Worm (Caenorhabditis elegans): ENCODE data around the gene Y38H6C.13.

Gene Y38H6C.13

DNA sequence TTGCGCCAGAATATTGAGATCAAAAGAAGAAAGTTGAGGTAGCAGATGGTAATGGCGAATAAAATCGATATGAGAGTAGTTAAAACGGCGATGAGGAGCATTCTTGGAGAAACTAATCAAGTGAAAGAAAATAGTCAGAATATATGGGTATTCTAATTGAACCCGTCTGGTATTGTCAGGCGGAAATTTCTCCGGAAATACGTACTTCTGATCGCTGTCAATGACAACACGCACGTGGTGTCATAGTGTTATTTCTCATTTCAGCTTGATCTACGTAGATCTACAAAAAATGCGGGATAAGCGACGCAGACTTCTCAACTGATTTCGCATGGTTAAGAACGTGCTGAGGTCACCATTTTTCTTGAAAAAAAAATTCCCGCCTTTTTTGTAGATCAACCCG lies 35.2 kb upstream of the Y38H6C.13 start, which contains the start of gene srbc-79:
Gene srbc-79 (minus strand): TSS at position 101 of the 400 bp plus-strand sequence.
- TF ChIP-seq unc-62 (GFP tag; optimal IDR thresholded peaks at IDR 0.05 in 1 of 2) (no peak), unc-62 (tag; optimal IDR thresholded peaks at IDR 0.05) (no peak), aha-1 (tag) (peak; percentile 16), egl-43 (GFP tag; IDR thresholded peaks at IDR 0.05) (no peak), dmd-9 (GFP tag; IDR thresholded peaks at IDR 0.05) (no peak)

ce11 chrV:20493271-20494231 lies 34.0 kb upstream of the Y38H6C.13 start, which contains the start of gene B0250.5:
TSS of gene B0250.5 (plus strand) at chrV:20493924.
- no peak for TF ChIP-seq dmd-8 (GFP tag; IDR thresholded peaks at IDR 0.05)
- TF ChIP-seq hlh-30 (tag; optimal IDR thresholded peaks at IDR 0.05; ENCODE audit: insufficient read depth): peak; percentile 35
- TF ChIP-seq ceh-44 (GFP tag; IDR thresholded peaks at IDR 0.05): no peak
- no peak for TF ChIP-seq lin-15B (tag; optimal IDR thresholded peaks at IDR 0.05)
- peak in 1 of 2 experiments; percentile 54 for TF ChIP-seq lsy-2 (tag; optimal IDR thresholded peaks at IDR 0.05)
- TF ChIP-seq mxl-3 (GFP tag; optimal IDR thresholded peaks at IDR 0.05): no peak
- no peak for TF ChIP-seq ZK546.5 (tag; optimal IDR thresholded peaks at IDR 0.05)
- TF ChIP-seq T20F7.1 (GFP tag; optimal IDR thresholded peaks at IDR 0.05): no peak
- TF ChIP-seq nhr-102 (tag; optimal IDR thresholded peaks at IDR 0.05): no peak
- TF ChIP-seq lin-39 (tag; optimal IDR thresholded peaks at IDR 0.05): no peak
- TF ChIP-seq mep-1 (tag; optimal IDR thresholded peaks at IDR 0.05): peak; percentile 17
- no peak for TF ChIP-seq ztf-7 (tag; optimal IDR thresholded peaks at IDR 0.05)
- no peak for TF ChIP-seq F26F4.8 (GFP tag; conservative IDR thresholded peaks at IDR 0.05)
- no peak for TF ChIP-seq set-16 (GFP tag; IDR thresholded peaks at IDR 0.05)
- TF ChIP-seq ztf-11 (tag; optimal IDR thresholded peaks at IDR 0.05): no peak
- TF ChIP-seq dmd-6 (GFP tag; IDR thresholded peaks at IDR 0.05): peak; percentile 34; the same call in 1 of the 2 replicates
- no peak for TF ChIP-seq lim-7 (GFP tag; IDR thresholded peaks at IDR 0.05)
- TF ChIP-seq rbr-2 (tag; optimal IDR thresholded peaks at IDR 0.05): no peak
- no peak for TF ChIP-seq hmg-1.1 (GFP tag; IDR thresholded peaks at IDR 0.05)
- no peak for TF ChIP-seq mxl-2 (GFP tag; conservative IDR thresholded peaks at IDR 0.05)
- TF ChIP-seq dve-1 (tag; optimal IDR thresholded peaks at IDR 0.05; ENCODE audit: insufficient read depth): peak; percentile 45
- no peak for TF ChIP-seq F49E8.2 (tag; optimal IDR thresholded peaks at IDR 0.05; ENCODE audit: borderline replicate concordance)
- no peak for TF ChIP-seq ctbp-1 (GFP tag; IDR thresholded peaks at IDR 0.05)
- no peak for TF ChIP-seq T26A8.4 (GFP tag; IDR thresholded peaks at IDR 0.05)
- TF ChIP-seq daf-12 (tag; optimal IDR thresholded peaks at IDR 0.05): no peak
- no peak for TF ChIP-seq nhr-76 (tag; optimal IDR thresholded peaks at IDR 0.05)
- peak; percentile 65 for TF ChIP-seq dpl-1 (GFP tag; optimal IDR thresholded peaks at IDR 0.05)
- TF ChIP-seq mdl-1 (tag; optimal IDR thresholded peaks at IDR 0.05): peak in 1 of 2 experiments; percentile 36
- peak; percentile 3 for TF ChIP-seq duxl-1 (tag; optimal IDR thresholded peaks at IDR 0.05; ENCODE audit: poor library complexity)
- TF ChIP-seq hif-1 (tag; optimal IDR thresholded peaks at IDR 0.05): peak in 1 of 2 experiments; percentile 35
- no peak for TF ChIP-seq R02D3.7 (tag; optimal IDR thresholded peaks at IDR 0.05)
- TF ChIP-seq daf-16 (GFP tag; optimal IDR thresholded peaks at IDR 0.05): no peak
- TF ChIP-seq daf-16 (tag; optimal IDR thresholded peaks at IDR 0.05): no peak
- peak; percentile 21; the same call in 1 of the 2 replicates for TF ChIP-seq lin-38 (GFP tag; IDR thresholded peaks at IDR 0.05)
- TF ChIP-seq spr-1 (tag; optimal IDR thresholded peaks at IDR 0.05): no peak
- no peak for TF ChIP-seq egl-43 (GFP tag; IDR thresholded peaks at IDR 0.05)
- TF ChIP-seq egl-27 (tag; optimal IDR thresholded peaks at IDR 0.05): no peak
- TF ChIP-seq daf-19 (GFP tag; conservative IDR thresholded peaks at IDR 0.05): no peak
- no peak for TF ChIP-seq hlh-11 (tag; optimal IDR thresholded peaks at IDR 0.05)
- TF ChIP-seq lin-1 (GFP tag; IDR thresholded peaks at IDR 0.05): no peak
- no peak for TF ChIP-seq nhr-28 (tag; optimal IDR thresholded peaks at IDR 0.05)
- TF ChIP-seq F44E2.7 (GFP tag; IDR thresholded peaks at IDR 0.05): 0 out of 2 replicates have a peak, but pooled peaks have one; percentile 65
- TF ChIP-seq zfp-2 (tag; optimal IDR thresholded peaks at IDR 0.05): no peak

Measured in whole organism, L4 larva.